Worm (Caenorhabditis elegans) whole organism, L4/young adult: Measurements from ENCODE around the gene T28A11.20.

ENCODE experiments used
- W03F9.2 ChIP-seq: fragments of 150-350 bp; optimal IDR thresholded peaks from 2 replicates; lab custom pipeline; 2014; ENCODE audit warnings: missing biosample characterization, missing genetic modification characterization
- dao-5 ChIP-seq: sonication (generic microtip); optimal IDR thresholded peaks from 2 replicates; lab custom pipeline; 2016; ENCODE audit warnings: missing genotype, missing genetic modification characterization, moderate library complexity, missing compliant biosample characterization
- him-1 ChIP-seq: sonication (generic microtip); optimal IDR thresholded peaks from 2 replicates; lab custom pipeline; 2016; ENCODE audit warnings: missing genotype, missing genetic modification reagents, missing genetic modification characterization, missing compliant biosample characterization

DNA sequence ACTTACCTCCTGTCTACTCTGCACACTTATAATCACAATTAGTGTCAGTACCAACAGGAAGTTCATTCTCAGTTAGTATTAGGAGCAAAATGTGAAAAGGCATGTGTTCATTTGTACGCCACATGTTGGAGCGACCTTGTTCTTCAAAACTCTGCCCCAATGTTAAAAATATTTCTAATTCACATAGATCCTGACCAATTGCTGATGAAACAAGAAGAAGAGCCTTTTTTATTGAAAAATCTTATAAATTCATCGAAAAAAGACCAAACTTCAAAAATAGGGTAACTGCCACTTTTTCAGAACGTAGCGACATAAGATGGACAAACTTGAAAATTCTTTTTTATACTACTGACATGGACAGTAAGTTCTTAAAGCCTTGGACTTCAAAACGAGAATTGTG, 6.9 kb downstream of the T28A11.20 start, which contains the start of gene T28A11.17:
- TF ChIP-seq W03F9.2 (tag; lab: Kevin White, UChicago) (no peak), him-1 (no peak), dao-5 (tag; lab: Kevin White, UChicago) (no peak)
